Worm (Caenorhabditis elegans): Measurements from ENCODE around the gene D2023.4.

Gene D2023.4

DNA sequence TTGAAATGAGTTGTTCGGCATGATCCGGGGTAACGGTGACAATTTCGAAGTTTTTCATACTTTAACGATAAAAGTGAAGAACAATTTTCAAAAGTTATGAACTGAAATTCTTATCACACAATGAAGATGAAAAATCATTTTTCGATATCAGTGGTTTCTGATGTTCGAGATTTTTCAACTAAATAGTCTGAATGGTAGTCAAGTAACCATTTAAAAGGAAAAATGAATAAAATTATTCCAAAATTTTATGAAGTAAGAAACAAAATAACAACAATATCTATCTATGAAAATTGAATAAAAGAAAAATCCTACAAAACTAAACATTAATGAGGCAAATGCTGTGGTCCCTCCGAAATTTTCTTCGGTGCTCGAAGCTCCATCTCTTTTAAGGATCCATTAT, at the start of gene D2023.4:
TSS of gene D2023.4 (minus strand) at position 101 of the 400 bp plus-strand sequence.
- TF ChIP-seq hrde-1 (tag; optimal IDR thresholded peaks at IDR 0.05; ENCODE audit: borderline replicate concordance) (no peak), lir-1 (GFP tag; conservative IDR thresholded peaks at IDR 0.05) (no peak), sea-2 (GFP tag; IDR thresholded peaks at IDR 0.05) (no peak), nfya-1 (tag; optimal IDR thresholded peaks at IDR 0.05; ENCODE audit: borderline replicate concordance, insufficient read depth) (no peak), ztf-25 (GFP tag; IDR thresholded peaks at IDR 0.05) (no peak), ceh-40 (GFP tag; IDR thresholded peaks at IDR 0.05) (no peak), nfyb-1 (GFP tag; IDR thresholded peaks at IDR 0.05) (no peak), F57C9.4 (tag; optimal IDR thresholded peaks at IDR 0.05) (no peak), efl-1 (GFP tag; optimal IDR thresholded peaks at IDR 0.05) (no peak), ZK185.1 (tag; optimal IDR thresholded peaks at IDR 0.05; ENCODE audit: poor library complexity, severe bottlenecking) (no peak), ceh-58 (GFP tag; IDR thresholded peaks at IDR 0.05) (no peak), ets-4 (GFP tag; optimal IDR thresholded peaks at IDR 0.05) (no peak), mcd-1 (GFP tag; IDR thresholded peaks at IDR 0.05) (no peak)

DNA sequence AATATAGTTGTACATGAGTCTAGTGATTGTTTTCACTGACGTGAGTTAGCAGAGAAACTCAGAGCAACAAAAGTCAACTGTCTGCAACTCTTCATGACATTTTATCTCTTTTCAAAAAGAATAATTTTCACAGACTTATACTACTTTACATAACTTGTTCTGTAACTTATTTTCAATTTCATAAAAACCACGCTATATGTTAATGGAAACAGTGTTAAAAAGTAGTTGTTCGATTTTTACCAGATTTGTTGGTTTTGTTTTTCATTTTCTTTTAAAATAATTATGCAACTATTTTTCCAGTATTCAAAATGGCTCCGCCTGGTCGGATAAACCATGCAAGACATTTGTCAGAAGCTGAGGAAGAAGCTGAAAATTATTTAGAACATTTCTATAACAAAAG, 49.5 kb upstream of the D2023.4 start, which contains the start of gene sulp-4:
TSS of gene sulp-4 (plus strand) at position 301 of the 400 bp plus-strand sequence.
- TF ChIP-seq tbx-9 (tag; optimal IDR thresholded peaks at IDR 0.05; ENCODE audit: borderline replicate concordance) (no peak), hrde-1 (tag; optimal IDR thresholded peaks at IDR 0.05; ENCODE audit: borderline replicate concordance) (no peak), F22D6.2 (tag; optimal IDR thresholded peaks at IDR 0.05) (no peak), Y79H2A.3 (GFP tag; conservative IDR thresholded peaks at IDR 0.05) (no peak)

DNA sequence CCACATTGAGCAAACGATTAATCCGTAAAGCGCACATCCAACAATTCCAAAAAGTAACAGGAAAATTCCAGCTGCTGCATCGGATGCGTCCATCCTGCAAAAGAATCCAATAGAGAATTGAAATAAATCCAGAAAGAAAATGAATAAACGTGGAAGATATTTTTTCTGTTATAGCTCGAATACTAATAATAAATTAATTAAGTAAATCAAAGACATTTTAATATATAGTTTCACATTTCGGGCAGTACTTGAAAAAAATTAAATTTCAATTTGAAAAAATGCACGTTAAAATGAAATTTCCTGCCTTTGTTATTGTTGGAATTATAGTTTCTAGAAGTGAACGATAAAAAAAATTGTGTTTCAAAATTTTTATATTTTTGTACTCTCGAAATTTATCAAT, 42.6 kb upstream of the D2023.4 start, which contains the start of gene R13H4.7:
TSS of gene R13H4.7 (minus strand) at position 101 of the 400 bp plus-strand sequence.
- TF ChIP-seq pbrm-1 (GFP tag; IDR thresholded peaks at IDR 0.05) (no peak), F52B5.7 (tag; optimal IDR thresholded peaks at IDR 0.05) (no peak), mel-28 (tag; optimal IDR thresholded peaks at IDR 0.05; ENCODE audit: borderline replicate concordance) (no peak), madf-8 (GFP tag; conservative IDR thresholded peaks at IDR 0.05) (no peak), ceh-100 (GFP tag; IDR thresholded peaks at IDR 0.05) (no peak), Y95B8A.8 (GFP tag; IDR thresholded peaks at IDR 0.05) (no peak), xnd-1 (tag; optimal IDR thresholded peaks at IDR 0.05) (no peak), rec-8 (tag; optimal IDR thresholded peaks at IDR 0.05) (no peak), zfh-2 (GFP tag; conservative IDR thresholded peaks at IDR 0.05) (no peak)

DNA sequence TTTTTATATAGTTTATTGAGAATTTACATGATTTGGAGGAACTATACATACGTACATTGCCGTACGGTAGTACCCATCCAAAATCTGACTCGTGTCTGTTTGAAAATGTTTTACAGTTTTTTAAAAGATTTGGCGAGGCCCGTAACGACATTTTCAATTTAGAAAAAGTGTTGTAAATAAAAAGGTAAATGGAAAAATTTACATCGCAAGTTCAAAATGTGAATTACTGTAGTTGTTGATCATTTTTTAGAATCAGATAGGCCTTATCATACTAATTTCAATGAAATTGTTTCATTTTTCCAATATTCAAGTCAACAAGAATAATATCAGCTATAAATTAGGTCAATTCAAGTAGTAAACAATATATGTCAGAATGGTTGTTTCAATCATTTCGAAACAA, 37.3 kb upstream of the D2023.4 start, which contains the start of gene R13H4.6:
TSS of gene R13H4.6 (plus strand) at position 301 of the 400 bp plus-strand sequence.
- TF ChIP-seq F52B5.7 (tag; optimal IDR thresholded peaks at IDR 0.05) (no peak), F57A8.1 (GFP tag; optimal IDR thresholded peaks at IDR 0.05) (no peak), xnd-1 (tag; optimal IDR thresholded peaks at IDR 0.05) (no peak), ceh-79 (tag; optimal IDR thresholded peaks at IDR 0.05) (no peak), B0035.1 (tag; optimal IDR thresholded peaks at IDR 0.05) (no peak), aptf-2 (GFP tag; conservative IDR thresholded peaks at IDR 0.05) (no peak), snpc-3.4 (tag; optimal IDR thresholded peaks at IDR 0.05) (no peak)

DNA sequence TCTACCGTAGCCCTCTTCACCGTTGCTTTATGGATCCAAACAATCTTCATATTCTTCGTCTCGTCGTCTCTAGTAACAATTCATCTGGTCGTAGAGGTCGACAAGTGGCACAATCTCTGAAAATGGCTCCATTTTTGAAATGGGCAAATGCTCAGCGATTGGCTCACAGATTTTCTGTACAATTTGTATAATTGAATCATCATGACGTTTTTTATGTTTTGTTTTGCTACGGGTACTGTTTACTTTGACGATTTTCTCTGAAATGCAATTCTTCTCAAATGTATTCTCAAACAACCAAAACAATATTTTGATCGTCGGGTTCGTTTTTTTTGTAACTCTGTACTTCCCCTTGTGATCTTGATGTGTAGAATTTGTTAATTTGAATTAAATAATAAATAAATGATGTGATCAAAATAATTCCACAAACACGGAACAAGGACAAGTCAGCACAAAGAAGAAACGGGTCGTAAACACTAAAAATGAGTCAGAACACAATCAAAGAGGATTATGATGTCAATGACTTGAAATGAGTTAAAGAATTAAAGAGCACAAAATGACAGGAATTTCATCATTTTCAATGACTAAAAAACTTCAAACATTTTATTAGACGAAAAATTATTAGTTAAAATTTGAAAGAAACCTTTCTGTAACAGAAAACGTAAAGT, 36.5 kb upstream of the D2023.4 start:
- TF ChIP-seq unc-62 (GFP tag; optimal IDR thresholded peaks at IDR 0.05) (peak; percentile 44), cebp-2 (GFP tag; IDR thresholded peaks at IDR 0.05) (no peak), nhr-80 (tag; optimal IDR thresholded peaks at IDR 0.05) (peak; percentile 19)

All from whole organism, young adult.